Fruit fly (Drosophila melanogaster): Measurements from ENCODE around the gene CG6041.

CG6041 gene

dm6 chrX:5904377-5905085, 43.4 kb upstream of the CG6041 start (continued):
- no peak for TF ChIP-seq br (GFP tag; optimal IDR thresholded peaks at IDR 0.05)

dm6 chrX:5905086-5905400, 42.9 kb upstream of the CG6041 start:
- TF ChIP-seq Rel (GFP tag; optimal IDR thresholded peaks at IDR 0.05) (no peak), Rel (tag; optimal IDR thresholded peaks at IDR 0.05) (no peak), Mio (GFP tag; optimal IDR thresholded peaks at IDR 0.05) (no peak), dsf (GFP tag; optimal IDR thresholded peaks at IDR 0.05; ENCODE audit: borderline replicate concordance) (no peak), usp (GFP tag; optimal IDR thresholded peaks at IDR 0.05) (no peak), sv (GFP tag; optimal IDR thresholded peaks at IDR 0.05) (no peak), Jra (GFP tag; optimal IDR thresholded peaks at IDR 0.05) (no peak), Hr78 (GFP tag; optimal IDR thresholded peaks at IDR 0.05) (no peak), HLH106 (tag; optimal IDR thresholded peaks at IDR 0.05) (no peak), Sp1 (GFP tag; optimal IDR thresholded peaks at IDR 0.05) (no peak), brk (GFP tag; optimal IDR thresholded peaks at IDR 0.05) (no peak)

dm6 chrX:5905446-5905845, 42.5 kb upstream of the CG6041 start, which contains the start of gene CG4020:
CG4020 (plus strand) TSS chrX:5905746.
- TF ChIP-seq CrebA (GFP tag; optimal IDR thresholded peaks at IDR 0.05; ENCODE audit: borderline replicate concordance) (no peak), Mio (GFP tag; optimal IDR thresholded peaks at IDR 0.05) (no peak), pan (optimal IDR thresholded peaks at IDR 0.05) (no peak), Rel (GFP tag; optimal IDR thresholded peaks at IDR 0.05) (no peak), Rel (tag; optimal IDR thresholded peaks at IDR 0.05) (no peak), h (GFP tag; optimal IDR thresholded peaks at IDR 0.05) (no peak)

DNA sequence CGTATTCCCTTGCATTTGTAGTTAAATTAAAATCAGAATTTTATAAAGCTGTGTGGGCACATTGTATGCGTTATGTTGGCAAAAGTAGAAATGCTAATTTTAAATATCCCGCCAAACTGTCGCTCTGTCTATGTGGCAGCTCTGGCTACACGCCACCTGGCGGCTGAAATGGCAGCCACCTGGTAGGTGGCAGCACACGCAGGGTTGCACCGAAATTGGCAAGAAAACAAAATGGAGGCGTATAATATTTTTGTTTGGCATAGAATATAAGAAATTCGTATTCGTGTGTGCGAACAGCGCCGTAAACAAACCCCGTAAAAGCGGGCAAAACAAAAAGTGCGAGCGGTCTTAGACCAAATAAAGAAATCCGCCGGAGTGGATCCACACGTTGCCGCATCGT, 40.0 kb upstream of the CG6041 start, which contains the start of gene CG12236:
Gene CG12236 (plus strand): TSS at position 220 of the 400 bp plus-strand sequence.
- TF ChIP-seq pan (optimal IDR thresholded peaks at IDR 0.05), result no peak
- TF ChIP-seq Hr78 (GFP tag; optimal IDR thresholded peaks at IDR 0.05), result no peak
- peak; percentile 13 for TF ChIP-seq psq (GFP tag; optimal IDR thresholded peaks at IDR 0.05)
- no peak for TF ChIP-seq brk (GFP tag; optimal IDR thresholded peaks at IDR 0.05)
- no peak for TF ChIP-seq sage (GFP tag; optimal IDR thresholded peaks at IDR 0.05)
- TF ChIP-seq HLH106 (tag; optimal IDR thresholded peaks at IDR 0.05), result peak; percentile 54
- TF ChIP-seq foxo (GFP tag; optimal IDR thresholded peaks at IDR 0.05), result peak in 1 of 2 experiments; percentile 58
- no peak for TF ChIP-seq sv (GFP tag; optimal IDR thresholded peaks at IDR 0.05)
- peak; percentile 25 for TF ChIP-seq Hr83 (GFP tag; optimal IDR thresholded peaks at IDR 0.05; ENCODE audit: poor library complexity, severe bottlenecking)
- TF ChIP-seq fru (GFP tag; optimal IDR thresholded peaks at IDR 0.05), result peak; percentile 17
- peak; percentile 53 for TF ChIP-seq dmrt93B (GFP tag; optimal IDR thresholded peaks at IDR 0.05)
- peak; percentile 45 for TF ChIP-seq Sp1 (GFP tag; optimal IDR thresholded peaks at IDR 0.05)
- TF ChIP-seq Abd-B (GFP tag; optimal IDR thresholded peaks at IDR 0.05), result no peak
- no peak for TF ChIP-seq tai (GFP tag; optimal IDR thresholded peaks at IDR 0.05)
- peak; percentile 25 for TF ChIP-seq br (GFP tag; optimal IDR thresholded peaks at IDR 0.05)
- TF ChIP-seq h (GFP tag; optimal IDR thresholded peaks at IDR 0.05), result peak; percentile 56
- no peak for TF ChIP-seq GATAd (GFP tag; optimal IDR thresholded peaks at IDR 0.05)
- peak; percentile 37 for TF ChIP-seq Myc (optimal IDR thresholded peaks at IDR 0.05)
- no peak for TF ChIP-seq Rel (GFP tag; optimal IDR thresholded peaks at IDR 0.05)
- TF ChIP-seq Rel (tag; optimal IDR thresholded peaks at IDR 0.05), result peak; percentile 81
- peak; percentile 6 for TF ChIP-seq ey (GFP tag; optimal IDR thresholded peaks at IDR 0.05)
- peak; percentile 50 for TF ChIP-seq CG9705 (GFP tag; optimal IDR thresholded peaks at IDR 0.05)
- TF ChIP-seq CG32264 (GFP tag; optimal IDR thresholded peaks at IDR 0.05), result no peak
- TF ChIP-seq Dif (GFP tag; optimal IDR thresholded peaks at IDR 0.05; ENCODE audit: partially characterized antibody), result no peak
- TF ChIP-seq Hnf4 (GFP tag; optimal IDR thresholded peaks at IDR 0.05), result no peak
- no peak for TF ChIP-seq Vsx2 (GFP tag; optimal IDR thresholded peaks at IDR 0.05; ENCODE audit: partially characterized antibody)
- peak; percentile 17 for TF ChIP-seq OdsH (GFP tag; optimal IDR thresholded peaks at IDR 0.05)
- peak; percentile 60 for TF ChIP-seq rgr (GFP tag; optimal IDR thresholded peaks at IDR 0.05)
- no peak for TF ChIP-seq usp (GFP tag; optimal IDR thresholded peaks at IDR 0.05)
- no peak for TF ChIP-seq dl (GFP tag; optimal IDR thresholded peaks at IDR 0.05; ENCODE audit: insufficient read depth in 1 of 2, partially characterized antibody in 2 of 2)

Measured in whole organism, wandering third instar larva.